Fruit fly (Drosophila melanogaster): ENCODE measurements around the gene Klp98A.
A peak's percentile ranks its signal among the peaks of the same experiment; 100 is the strongest.

The Klp98A gene

dm6 chr3R:27604636-27605443 lies 45.9 kb upstream of the Klp98A start (continued):
- TF ChIP-seq CG1603 (tag; optimal IDR thresholded peaks at IDR 0.05) = no peak
- no peak for TF ChIP-seq CG10565 (GFP tag; optimal IDR thresholded peaks at IDR 0.05)
- no peak for TF ChIP-seq ap (GFP tag; IDR thresholded peaks at IDR 0.05)
- TF ChIP-seq CG14860 (GFP tag; IDR thresholded peaks at IDR 0.05; ENCODE audit: partially characterized antibody) = no peak
- TF ChIP-seq slbo (GFP tag; IDR thresholded peaks at IDR 0.05) = no peak
- no peak for TF ChIP-seq CG4282 (GFP tag; optimal IDR thresholded peaks at IDR 0.05)
- TF ChIP-seq Hsf (GFP tag; optimal IDR thresholded peaks at IDR 0.05) = peak; percentile 47
- no peak for TF ChIP-seq Poxn (GFP tag; IDR thresholded peaks at IDR 0.05)
- TF ChIP-seq pho (GFP tag; optimal IDR thresholded peaks at IDR 0.05) = peak; percentile 12
- TF ChIP-seq fd96Cb (tag; optimal IDR thresholded peaks at IDR 0.05) = peak; percentile 42
- TF ChIP-seq Bteb2 (GFP tag; optimal IDR thresholded peaks at IDR 0.05) = no peak
- no peak for TF ChIP-seq CG6791 (GFP tag; IDR thresholded peaks at IDR 0.05; ENCODE audit: partially characterized antibody)
- TF ChIP-seq CG32767 (GFP tag; IDR thresholded peaks at IDR 0.05) = no peak
- TF ChIP-seq CG11456 (GFP tag; IDR thresholded peaks at IDR 0.05) = no peak
- TF ChIP-seq Atf3 (GFP tag; optimal IDR thresholded peaks at IDR 0.05) = no peak
- TF ChIP-seq Mrtf (GFP tag; IDR thresholded peaks at IDR 0.05) = no peak
- no peak for TF ChIP-seq CG34376 (GFP tag; optimal IDR thresholded peaks at IDR 0.05)
- no peak for TF ChIP-seq disco-r (GFP tag; optimal IDR thresholded peaks at IDR 0.05)
- TF ChIP-seq abd-A (tag; optimal IDR thresholded peaks at IDR 0.05) = no peak
- no peak for TF ChIP-seq wor (GFP tag; IDR thresholded peaks at IDR 0.05)
- no peak for TF ChIP-seq CG1647 (GFP tag; optimal IDR thresholded peaks at IDR 0.05)
- TF ChIP-seq Hey (tag; optimal IDR thresholded peaks at IDR 0.05) = no peak
- no peak for TF ChIP-seq cato (GFP tag; optimal IDR thresholded peaks at IDR 0.05; ENCODE audit: borderline replicate concordance)
- no peak for TF ChIP-seq zen2 (GFP tag; IDR thresholded peaks at IDR 0.05; ENCODE audit: partially characterized antibody)
- peak; percentile 2 for TF ChIP-seq Dad (GFP tag; optimal IDR thresholded peaks at IDR 0.05)
- no peak for TF ChIP-seq pan (optimal IDR thresholded peaks at IDR 0.05)
- TF ChIP-seq pan (GFP tag; optimal IDR thresholded peaks at IDR 0.05 in 1 of 2, IDR thresholded peaks at IDR 0.05 in 1 of 2) = peak in 1 of 2 experiments; percentile 25
- no peak for TF ChIP-seq CG5953 (GFP tag; IDR thresholded peaks at IDR 0.05)
- TF ChIP-seq CG9797 (GFP tag; optimal IDR thresholded peaks at IDR 0.05) = no peak
- TF ChIP-seq CG2678 (tag; optimal IDR thresholded peaks at IDR 0.05) = peak; percentile 64
- TF ChIP-seq ash1 (GFP tag; optimal IDR thresholded peaks at IDR 0.05) = no peak
- no peak for TF ChIP-seq z (GFP tag; IDR thresholded peaks at IDR 0.05)
- no peak for TF ChIP-seq CG5180 (GFP tag; optimal IDR thresholded peaks at IDR 0.05)
- peak; percentile 56 for TF ChIP-seq unpg (GFP tag; optimal IDR thresholded peaks at IDR 0.05)
- TF ChIP-seq CG18764 (GFP tag; optimal IDR thresholded peaks at IDR 0.05) = no peak
- TF ChIP-seq CG4617 (GFP tag; optimal IDR thresholded peaks at IDR 0.05; ENCODE audit: borderline replicate concordance) = no peak
- peak; percentile 15 for TF ChIP-seq Myb (GFP tag; optimal IDR thresholded peaks at IDR 0.05)
- TF ChIP-seq Rx (GFP tag; IDR thresholded peaks at IDR 0.05) = no peak
- no peak for TF ChIP-seq sisA (GFP tag; IDR thresholded peaks at IDR 0.05)
- TF ChIP-seq CG3726 (GFP tag; IDR thresholded peaks at IDR 0.05) = no peak
- TF ChIP-seq lmd (GFP tag; IDR thresholded peaks at IDR 0.05) = peak; percentile 28; the same call in 1 of the 2 replicates
- TF ChIP-seq CG10274 (GFP tag; optimal IDR thresholded peaks at IDR 0.05) = no peak
- no peak for TF ChIP-seq Sox100B (GFP tag; optimal IDR thresholded peaks at IDR 0.05)
- TF ChIP-seq Doc2 (GFP tag; IDR thresholded peaks at IDR 0.05) = no peak
- TF ChIP-seq CG18011 (GFP tag; optimal IDR thresholded peaks at IDR 0.05) = no peak
- peak; percentile 1 for TF ChIP-seq CG3281 (GFP tag; optimal IDR thresholded peaks at IDR 0.05)
- no peak for TF ChIP-seq da (GFP tag; optimal IDR thresholded peaks at IDR 0.05)
- no peak for TF ChIP-seq ERR (GFP tag; optimal IDR thresholded peaks at IDR 0.05)
- no peak for TF ChIP-seq CG2875 (GFP tag; optimal IDR thresholded peaks at IDR 0.05)
- TF ChIP-seq Optix (GFP tag; IDR thresholded peaks at IDR 0.05) = no peak
